Fruit fly (Drosophila melanogaster) Kc167 (cell line): ENCODE results near the gene CG17298.

ENCODE experiments used
- Sin3A ChIP-seq: fragments of >200 bp; optimal IDR thresholded peaks from 2 replicates; lab custom pipeline; 2018; ENCODE audit warnings: missing external identifiers
- h ChIP-seq: fragments of >200 bp; optimal IDR thresholded peaks from 3 replicates; lab custom pipeline; 2018; ENCODE audit warnings: missing external identifiers
- insv ChIP-seq: fragments of >200 bp; optimal IDR thresholded peaks from 3 replicates; lab custom pipeline; 2018; ENCODE audit warnings: missing external identifiers

dm6 chr3R:21319120-21319519, 36.1 kb downstream of the CG17298 start:
- TF ChIP-seq h (lab: Kevin White, UChicago) (no peak), Sin3A (lab: Kevin White, UChicago) (no peak), insv (no peak)
